Worm (Caenorhabditis elegans) whole organism, young adult: ENCODE data around the gene fsn-1.

Source experiments
- F39B2.1 ChIP-seq: fragments of 200-800 bp; sonication (Bioruptor generic); IDR thresholded peaks from 2 replicates; pipeline ENCODE4 v1.3.6; 2022; ENCODE audit warnings: missing genetic modification reagents, missing genetic modification characterization, missing compliant biosample characterization
- F52B5.7 ChIP-seq: sonication (generic microtip); optimal IDR thresholded peaks from 2 replicates; lab custom pipeline; 2016; ENCODE audit warnings: mild to moderate bottlenecking, missing genetic modification characterization, missing compliant biosample characterization
- F55B11.4 ChIP-seq: sonication (generic microtip); optimal IDR thresholded peaks from 2 replicates; lab custom pipeline; 2016; ENCODE audit warnings: missing compliant biosample characterization, missing genetic modification characterization, borderline replicate concordance; ENCODE audit not compliant: insufficient read depth
- F57C9.4 ChIP-seq: sonication (generic microtip); optimal IDR thresholded peaks from 2 replicates; lab custom pipeline; 2017; ENCODE audit warnings: mild to moderate bottlenecking, missing genetic modification characterization, missing compliant biosample characterization
- T07F8.4 ChIP-seq: sonication (generic microtip); optimal IDR thresholded peaks from 2 replicates; lab custom pipeline; 2016; ENCODE audit warnings: mild to moderate bottlenecking, missing genetic modification characterization, moderate library complexity, missing compliant biosample characterization
- Y56A3A.18 ChIP-seq: fragments of 200-800 bp; sonication (Bioruptor generic); IDR thresholded peaks from 2 replicates; pipeline ENCODE4 v1.3.6; 2022; ENCODE audit warnings: missing genetic modification reagents, missing genetic modification characterization, missing compliant biosample characterization
- ama-1 ChIP-seq, 3 experiments: fragments of 150-350 bp in 1 of 3; sonication (generic microtip) in 2 of 3; optimal IDR thresholded peaks; 2 replicates each; lab custom pipeline; 2014 to 2018; ENCODE audit warnings: missing biosample characterization in 2 of 3, missing genetic modification characterization in 2 of 3, missing genetic modification reagents in 2 of 3
- aptf-2 ChIP-seq: fragments of 200-800 bp; sonication (Bioruptor generic); conservative IDR thresholded peaks from 2 replicates; pipeline ENCODE4 v1.3.6; 2022; ENCODE audit warnings: missing genetic modification reagents, missing genetic modification characterization, missing compliant biosample characterization
- aptf-3 ChIP-seq: fragments of 200-800 bp; sonication (Bioruptor generic); IDR thresholded peaks from 2 replicates; pipeline ENCODE4 v1.3.6; 2022; ENCODE audit warnings: missing genetic modification characterization, missing compliant biosample characterization
- attf-3 ChIP-seq: fragments of 200-800 bp; sonication (Bioruptor generic); conservative IDR thresholded peaks from 2 replicates; pipeline ENCODE4 v1.3.6; 2022; ENCODE audit warnings: missing genetic modification reagents, missing genetic modification characterization, missing compliant biosample characterization
- attf-5 ChIP-seq: fragments of 200-800 bp; sonication (Bioruptor generic); optimal IDR thresholded peaks from 2 replicates; lab custom pipeline; 2018; ENCODE audit warnings: mild to moderate bottlenecking, missing genetic modification characterization, missing compliant biosample characterization
- bed-1 ChIP-seq: fragments of 200-800 bp; sonication (Bioruptor generic); IDR thresholded peaks from 2 replicates; pipeline ENCODE4 v1.3.6; 2022; ENCODE audit warnings: missing genetic modification reagents, missing genetic modification characterization, missing compliant biosample characterization
- bed-2 ChIP-seq: fragments of 200-800 bp; sonication (Bioruptor generic); IDR thresholded peaks from 2 replicates; pipeline ENCODE4 v1.3.6; 2022; ENCODE audit warnings: missing genetic modification reagents, missing genetic modification characterization, missing compliant biosample characterization
- cebp-2 ChIP-seq: fragments of 200-800 bp; sonication (Bioruptor generic); IDR thresholded peaks from 2 replicates; pipeline ENCODE4 v1.3.6; 2022; ENCODE audit warnings: missing genetic modification characterization, missing compliant biosample characterization
- dpff-1 ChIP-seq: sonication (generic microtip); optimal IDR thresholded peaks from 2 replicates; lab custom pipeline; 2017; ENCODE audit warnings: mild to moderate bottlenecking, missing genetic modification characterization, missing compliant biosample characterization
- egl-18 ChIP-seq: fragments of 200-800 bp; sonication (Bioruptor generic); IDR thresholded peaks from 2 replicates; pipeline ENCODE4 v1.3.6; 2022; ENCODE audit warnings: missing genetic modification reagents, missing genetic modification characterization, missing compliant biosample characterization
- egl-44 ChIP-seq: fragments of 200-800 bp; sonication (Bioruptor generic); IDR thresholded peaks from 2 replicates; pipeline ENCODE4 v1.3.6; 2022; ENCODE audit warnings: missing genetic modification reagents, missing genetic modification characterization, missing compliant biosample characterization
- egrh-3 ChIP-seq: fragments of 200-800 bp; sonication (Bioruptor generic); IDR thresholded peaks from 2 replicates; pipeline ENCODE4 v1.3.6; 2022; ENCODE audit warnings: missing genetic modification reagents, missing genetic modification characterization, missing compliant biosample characterization
- ekl-4 ChIP-seq: fragments of 200-800 bp; sonication (Bioruptor generic); IDR thresholded peaks from 2 replicates; pipeline ENCODE4 v1.3.6; 2022; ENCODE audit warnings: missing genetic modification reagents, missing genetic modification characterization, missing compliant biosample characterization
- ets-4 ChIP-seq: fragments of 200-800 bp; sonication (Bioruptor generic); optimal IDR thresholded peaks from 2 replicates; lab custom pipeline; 2018; ENCODE audit warnings: mild to moderate bottlenecking, missing genetic modification characterization, missing compliant biosample characterization
- him-1 ChIP-seq: sonication (generic microtip); optimal IDR thresholded peaks from 2 replicates; lab custom pipeline; 2016; ENCODE audit warnings: missing genotype, missing genetic modification reagents, missing genetic modification characterization, missing compliant biosample characterization
- hmg-1.2 ChIP-seq: fragments of 200-800 bp; sonication (Bioruptor generic); IDR thresholded peaks from 2 replicates; pipeline ENCODE4 v1.3.6; 2022; ENCODE audit warnings: missing genetic modification reagents, missing genetic modification characterization, missing compliant biosample characterization
- hsf-1 ChIP-seq: fragments of 200-800 bp; sonication (Bioruptor generic); IDR thresholded peaks from 2 replicates; pipeline ENCODE4 v1.3.6; 2022; ENCODE audit warnings: missing genetic modification reagents, missing genetic modification characterization, missing compliant biosample characterization
- lag-1 ChIP-seq: fragments of 200-800 bp; sonication (Bioruptor generic); IDR thresholded peaks from 2 replicates; pipeline ENCODE4 v1.3.6; 2022; ENCODE audit warnings: missing genetic modification reagents, missing genetic modification characterization, missing compliant biosample characterization
- let-607 ChIP-seq, 2 experiments: fragments of 200-800 bp in 1 of 2; sonication (Bioruptor generic) in 1 of 2; sonication (generic microtip) in 1 of 2; optimal IDR thresholded peaks; 2 replicates each; lab custom pipeline; 2016 to 2018; ENCODE audit warnings: mild to moderate bottlenecking in 2 of 2, missing compliant biosample characterization in 2 of 2, missing genetic modification characterization in 2 of 2, moderate library complexity in 2 of 2, missing genotype in 1 of 2
- lin-35 ChIP-seq, 3 experiments: fragments of 150-350 bp in 2 of 3; sonication (generic microtip) in 1 of 3; optimal IDR thresholded peaks; 2 replicates each; lab custom pipeline; 2014 to 2018; ENCODE audit warnings: missing biosample characterization in 3 of 3, missing genetic modification characterization in 3 of 3, missing genetic modification reagents in 3 of 3
- lir-1 ChIP-seq: fragments of 200-800 bp; sonication (Bioruptor generic); conservative IDR thresholded peaks from 2 replicates; pipeline ENCODE4 v1.3.6; 2022; ENCODE audit warnings: missing genetic modification reagents, missing genetic modification characterization, missing compliant biosample characterization
- lsy-27 ChIP-seq: sonication (generic microtip); optimal IDR thresholded peaks from 2 replicates; lab custom pipeline; 2017; ENCODE audit warnings: missing genetic modification characterization, mild to moderate bottlenecking, missing compliant biosample characterization, antibody characterized with exemption, missing genotype, borderline replicate concordance; ENCODE audit not compliant: insufficient read depth
- mel-28 ChIP-seq: sonication (generic microtip); optimal IDR thresholded peaks from 2 replicates; lab custom pipeline; 2016; ENCODE audit warnings: borderline replicate concordance, mild to moderate bottlenecking, missing genetic modification characterization, missing compliant biosample characterization
- mxl-1 ChIP-seq: sonication (generic microtip); optimal IDR thresholded peaks from 2 replicates; lab custom pipeline; 2016; ENCODE audit warnings: missing genetic modification characterization, missing compliant biosample characterization
- nfya-1 ChIP-seq: sonication (generic microtip); optimal IDR thresholded peaks from 2 replicates; lab custom pipeline; 2017; ENCODE audit warnings: antibody characterized with exemption, missing compliant biosample characterization, missing genetic modification characterization, borderline replicate concordance; ENCODE audit not compliant: insufficient read depth
- nfya-2 ChIP-seq: fragments of 200-800 bp; sonication (Bioruptor generic); IDR thresholded peaks from 2 replicates; pipeline ENCODE4 v1.3.6; 2022; ENCODE audit warnings: missing genetic modification reagents, missing genetic modification characterization, missing compliant biosample characterization
- nfyb-1 ChIP-seq: fragments of 200-800 bp; sonication (Bioruptor generic); IDR thresholded peaks from 2 replicates; pipeline ENCODE4 v1.3.6; 2022; ENCODE audit warnings: missing genetic modification reagents, missing genetic modification characterization, missing compliant biosample characterization
- nhr-120 ChIP-seq: fragments of 200-800 bp; sonication (Bioruptor generic); IDR thresholded peaks from 2 replicates; pipeline ENCODE4 v1.3.6; 2022; ENCODE audit warnings: missing genetic modification characterization, missing compliant biosample characterization
- nhr-179 ChIP-seq: sonication (generic microtip); optimal IDR thresholded peaks from 2 replicates; lab custom pipeline; 2016; ENCODE audit warnings: mild to moderate bottlenecking, missing genetic modification characterization, missing compliant biosample characterization
- nhr-90 ChIP-seq: sonication (generic microtip); optimal IDR thresholded peaks from 2 replicates; lab custom pipeline; 2016; ENCODE audit warnings: missing genotype, mild to moderate bottlenecking, missing genetic modification characterization, missing compliant biosample characterization
- sdz-38 ChIP-seq: sonication (generic microtip); optimal IDR thresholded peaks from 2 replicates; lab custom pipeline; 2016; ENCODE audit warnings: missing genotype, missing genetic modification characterization, missing compliant biosample characterization
- snpc-4 ChIP-seq, 5 experiments: fragments of 150-350 bp in 1 of 5; sonication (generic microtip) in 4 of 5; optimal IDR thresholded peaks; 2 replicates each; lab custom pipeline; 2014 to 2018; ENCODE audit warnings: missing genetic modification characterization in 5 of 5, missing biosample characterization in 3 of 5, antibody characterized with exemption in 2 of 5, mild to moderate bottlenecking in 2 of 5, missing compliant biosample characterization in 2 of 5, missing genotype in 2 of 5, moderate library complexity in 2 of 5, missing genetic modification reagents in 1 of 5
- somi-1 ChIP-seq: fragments of 200-800 bp; sonication (Bioruptor generic); optimal IDR thresholded peaks from 2 replicates; lab custom pipeline; 2018; ENCODE audit warnings: mild to moderate bottlenecking, missing genetic modification characterization, missing compliant biosample characterization
- sptf-2 ChIP-seq: fragments of 200-800 bp; sonication (Bioruptor generic); optimal IDR thresholded peaks from 2 replicates; lab custom pipeline; 2018; ENCODE audit warnings: mild to moderate bottlenecking, missing genetic modification characterization, missing compliant biosample characterization
- unc-62 ChIP-seq: fragments of 150-350 bp; optimal IDR thresholded peaks from 2 replicates; lab custom pipeline; 2014; ENCODE audit warnings: missing biosample characterization, missing genetic modification reagents, missing genetic modification characterization
- xnd-1 ChIP-seq: sonication (generic microtip); optimal IDR thresholded peaks from 2 replicates; lab custom pipeline; 2016; ENCODE audit warnings: missing genotype, missing genetic modification reagents, missing genetic modification characterization, missing compliant biosample characterization
- ztf-18 ChIP-seq: sonication (generic microtip); optimal IDR thresholded peaks from 2 replicates; lab custom pipeline; 2016; ENCODE audit warnings: missing genotype, mild to moderate bottlenecking, missing genetic modification characterization, missing compliant biosample characterization
- ztf-22 ChIP-seq: fragments of 200-800 bp; sonication (Bioruptor generic); optimal IDR thresholded peaks from 2 replicates; lab custom pipeline; 2018; ENCODE audit warnings: mild to moderate bottlenecking, missing genetic modification characterization, moderate library complexity, missing compliant biosample characterization

fsn-1 gene

DNA sequence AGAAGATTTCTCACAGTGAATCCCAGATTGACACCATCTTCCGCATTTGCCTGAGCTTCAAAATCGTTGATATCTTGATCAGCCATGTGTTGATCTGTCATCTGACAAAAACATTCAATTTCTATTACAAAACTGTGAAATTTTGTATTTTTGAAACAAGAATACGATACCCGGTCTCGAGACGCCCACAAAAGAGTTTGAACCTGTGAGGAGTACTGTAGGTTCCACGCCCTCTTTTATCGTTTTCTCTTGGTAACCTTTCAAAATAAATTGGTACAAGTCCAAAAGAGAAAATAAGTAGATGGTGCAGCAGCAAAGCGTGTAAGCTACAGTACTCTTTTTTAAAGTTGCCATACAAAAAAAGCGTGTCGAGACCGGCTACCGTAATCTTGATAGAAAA lies 27.2 kb upstream of the fsn-1 start, which contains the start of gene F26F4.12:
Gene F26F4.12 (minus strand): TSS at position 101 of the 400 bp plus-strand sequence.
- TF ChIP-seq ets-4 (GFP tag; lab: Kevin White, UChicago), result no peak
- TF ChIP-seq sdz-38 (tag; lab: Kevin White, UChicago), result no peak
- no peak for TF ChIP-seq lin-35 (GFP tag; optimal IDR thresholded peaks at IDR 0.05; lab: Kevin White, UChicago)
- TF ChIP-seq cebp-2 (GFP tag; lab: Robert Waterston, UW), result no peak

DNA sequence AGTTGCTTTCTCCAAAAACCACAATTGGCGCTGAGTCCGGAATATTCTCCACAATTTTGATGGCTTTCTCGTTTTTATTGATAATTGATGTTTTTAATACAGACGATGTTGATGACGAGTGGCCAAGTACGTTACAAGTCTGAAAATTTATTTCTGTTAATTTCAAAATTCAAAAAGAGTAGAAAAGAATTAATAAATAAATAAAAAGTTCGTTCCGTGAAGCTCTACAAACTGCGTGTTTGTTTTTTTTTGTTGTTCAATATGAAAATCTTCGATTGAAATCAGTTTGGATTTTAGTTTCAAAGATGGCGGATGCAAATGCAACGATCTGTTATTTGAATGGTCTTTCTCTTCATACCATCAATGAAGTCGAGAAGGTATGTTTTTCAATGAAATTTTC lies 26.2 kb upstream of the fsn-1 start, which contains the start of gene F26F4.2:
Gene F26F4.2 (plus strand): TSS at position 301 of the 400 bp plus-strand sequence.
- no peak for TF ChIP-seq hsf-1 (GFP tag; lab: Robert Waterston, UW)
- TF ChIP-seq attf-3 (GFP tag; lab: Robert Waterston, UW), result no peak
- TF ChIP-seq ztf-22, result no peak

DNA sequence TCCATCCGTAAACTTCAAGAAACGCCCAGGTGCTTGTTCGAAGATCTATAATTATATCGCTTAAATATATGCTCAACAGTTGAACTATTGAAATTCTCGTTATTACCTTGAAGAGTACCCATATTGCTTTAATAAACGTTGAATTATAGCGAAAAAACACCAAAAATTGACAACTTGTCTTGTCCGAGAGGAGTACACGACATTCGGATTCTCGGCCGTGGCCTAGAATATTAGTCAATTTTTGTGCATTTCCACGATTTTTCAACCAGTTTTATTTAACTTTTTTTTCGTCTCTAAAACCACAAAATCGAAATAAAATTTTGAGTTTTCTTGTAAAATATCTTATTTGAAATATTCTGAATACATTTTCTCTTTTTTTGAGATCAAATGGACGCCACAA lies 24.8 kb upstream of the fsn-1 start, which contains the start of the genes F26F4.9 and cee-1:
Gene F26F4.9 (minus strand): TSS at position 205 of the 400 bp plus-strand sequence.
Gene cee-1 (plus strand): TSS at position 383 of the 400 bp plus-strand sequence.
- no peak for TF ChIP-seq xnd-1 (tag; lab: Kevin White, UChicago)
- TF ChIP-seq bed-1 (GFP tag; lab: Robert Waterston, UW), result no peak
- peak in 1 of 2 experiments; percentile 60 for TF ChIP-seq let-607 (tag; optimal IDR thresholded peaks at IDR 0.05; lab: Kevin White, UChicago)
- no peak for TF ChIP-seq lag-1 (GFP tag; lab: Robert Waterston, UW)
- no peak for TF ChIP-seq nfya-2 (GFP tag; lab: Robert Waterston, UW)
- TF ChIP-seq nfyb-1, result no peak
- TF ChIP-seq nhr-120 (GFP tag; lab: Robert Waterston, UW), result no peak
- TF ChIP-seq attf-5 (GFP tag; lab: Kevin White, UChicago), result no peak
- no peak for TF ChIP-seq F52B5.7 (tag; lab: Kevin White, UChicago)
- TF ChIP-seq somi-1 (GFP tag; lab: Kevin White, UChicago), result no peak
- TF ChIP-seq hsf-1 (GFP tag; lab: Robert Waterston, UW), result no peak
- TF ChIP-seq mel-28 (tag; lab: Kevin White, UChicago), result no peak
- no peak for TF ChIP-seq nfya-1 (tag; lab: Kevin White, UChicago)
- no peak for TF ChIP-seq aptf-3
- no peak for TF ChIP-seq F57C9.4 (tag; lab: Kevin White, UChicago)
- TF ChIP-seq him-1, result peak; percentile 44
- no peak for TF ChIP-seq dpff-1 (tag; lab: Kevin White, UChicago)
- TF ChIP-seq hmg-1.2 (GFP tag; lab: Robert Waterston, UW), result no peak
- no peak for TF ChIP-seq unc-62 (GFP tag; lab: Kevin White, UChicago)
- no peak for TF ChIP-seq lir-1
- TF ChIP-seq egl-44 (GFP tag; lab: Robert Waterston, UW), result no peak
- TF ChIP-seq egrh-3, result no peak
- TF ChIP-seq egl-18 (GFP tag; lab: Robert Waterston, UW), result no peak
- TF ChIP-seq T07F8.4 (tag; lab: Kevin White, UChicago), result no peak
- TF ChIP-seq lsy-27 (tag; lab: Kevin White, UChicago), result no peak
- no peak for TF ChIP-seq ekl-4 (GFP tag; lab: Robert Waterston, UW)
- no peak for TF ChIP-seq F55B11.4 (tag; lab: Kevin White, UChicago)
- TF ChIP-seq Y56A3A.18 (GFP tag; lab: Robert Waterston, UW), result no peak
- TF ChIP-seq attf-3 (GFP tag; lab: Robert Waterston, UW), result no peak
- TF ChIP-seq aptf-2 (GFP tag; lab: Robert Waterston, UW), result no peak
- TF ChIP-seq snpc-4 (GFP tag; optimal IDR thresholded peaks at IDR 0.05; lab: Kevin White, UChicago), result no peak
- no peak for TF ChIP-seq snpc-4 (tag; optimal IDR thresholded peaks at IDR 0.05; lab: Kevin White, UChicago)
- TF ChIP-seq ama-1 (optimal IDR thresholded peaks at IDR 0.05; lab: Kevin White, UChicago), result no peak
- TF ChIP-seq ama-1 (GFP tag; optimal IDR thresholded peaks at IDR 0.05; lab: Kevin White, UChicago), result no peak
- TF ChIP-seq nhr-179 (tag; lab: Kevin White, UChicago), result no peak
- no peak for TF ChIP-seq mxl-1
- no peak for TF ChIP-seq sptf-2
- no peak for TF ChIP-seq F39B2.1
- TF ChIP-seq ztf-18, result peak; percentile 8
- TF ChIP-seq bed-2 (GFP tag; lab: Robert Waterston, UW), result no peak
- no peak for TF ChIP-seq nhr-90 (tag; lab: Kevin White, UChicago)
